Fruit fly (Drosophila melanogaster): ENCODE data around the gene CG15034.

DNA sequence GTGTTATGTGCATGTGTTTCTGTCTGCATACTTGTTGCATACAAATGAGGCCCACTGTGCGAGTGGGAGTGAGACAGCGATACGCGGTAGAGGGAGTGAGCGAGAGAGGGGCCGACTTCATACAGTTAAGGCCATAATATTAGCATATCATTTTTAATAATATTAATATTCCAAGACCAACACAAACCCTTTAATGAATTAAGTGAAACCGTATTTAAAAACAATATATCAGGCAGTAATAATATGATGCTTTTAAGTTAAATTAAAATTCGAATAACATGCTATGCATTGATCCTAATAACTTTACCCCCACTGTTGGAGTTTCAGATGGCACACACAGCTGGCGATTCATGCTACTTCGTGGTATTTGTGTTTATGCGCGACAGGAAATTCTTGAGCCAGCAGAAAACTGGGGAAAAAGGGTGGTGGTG is 22.5 kb downstream of the CG15034 start:
- TF ChIP-seq Dll (optimal IDR thresholded peaks at IDR 0.05): no peak
- no peak for TF ChIP-seq pan (optimal IDR thresholded peaks at IDR 0.05)
